Fruit fly (Drosophila melanogaster): ENCODE results near the gene CG16717.

dm6 chr3L:9723108-9723507 lies 44.1 kb downstream of the CG16717 start, which contains the start of the genes nbs and defl:
- TF ChIP-seq h (optimal IDR thresholded peaks at IDR 0.05): no peak
- TF ChIP-seq Sin3A (optimal IDR thresholded peaks at IDR 0.05): no peak

Data from Kc167 (cell line).